Worm (Caenorhabditis elegans): ENCODE data around the gene C55B6.7.

- no peak for TF ChIP-seq W03F9.2 (tag; optimal IDR thresholded peaks at IDR 0.05)
- no peak for TF ChIP-seq him-1 (tag; optimal IDR thresholded peaks at IDR 0.05)
These were observed 14.4 kb downstream of the C55B6.7 start, which contains the start of gene F43E12.1 for ce11 chrX:7177341-7177740.

Measured in whole organism, L4/young adult.